Fruit fly (Drosophila melanogaster) whole organism, embryonic: ENCODE measurements around the gene CG15891.

ENCODE experiments used
- Atf3 ChIP-seq: fragments of 200-800 bp; sonication (Bioruptor generic); optimal IDR thresholded peaks from 3 replicates; lab custom pipeline; 2016; ENCODE audit warnings: missing biosample characterization, missing genetic modification characterization
- Atf6 ChIP-seq: fragments of 200-800 bp; sonication (Bioruptor generic); IDR thresholded peaks from 2 replicates; pipeline ENCODE4 v1.3.6; 2022; ENCODE audit warnings: missing biosample characterization, missing genetic modification characterization
- B-H2 ChIP-seq: fragments of 200-800 bp; sonication (Bioruptor generic); optimal IDR thresholded peaks from 2 replicates; lab custom pipeline; 2018; ENCODE audit warnings: missing biosample characterization, mild to moderate bottlenecking, missing genetic modification characterization
- BEAF-32 ChIP-seq: fragments of 200-800 bp; sonication (Bioruptor generic); optimal IDR thresholded peaks from 3 replicates; lab custom pipeline; 2017; ENCODE audit warnings: missing biosample characterization, missing genetic modification characterization, mild to moderate bottlenecking, moderate library complexity, missing genetic modification reagents
- BtbVII ChIP-seq: fragments of 200-800 bp; sonication (Bioruptor generic); optimal IDR thresholded peaks from 3 replicates; lab custom pipeline; 2017; ENCODE audit warnings: missing biosample characterization, mild to moderate bottlenecking, missing genetic modification characterization
- Bteb2 ChIP-seq: fragments of 200-800 bp; sonication (Bioruptor generic); optimal IDR thresholded peaks from 2 replicates; lab custom pipeline; 2016; ENCODE audit warnings: missing biosample characterization, missing genetic modification characterization
- CG10366 ChIP-seq: fragments of 200-800 bp; sonication (Bioruptor generic); IDR thresholded peaks from 2 replicates; pipeline ENCODE4 v1.3.6; 2022; ENCODE audit warnings: missing biosample characterization, missing genetic modification characterization
- CG10543 ChIP-seq: fragments of 200-800 bp; sonication (Bioruptor generic); optimal IDR thresholded peaks from 3 replicates; lab custom pipeline; 2017; ENCODE audit warnings: missing biosample characterization, mild to moderate bottlenecking, missing genetic modification characterization, moderate library complexity
- CG11093 ChIP-seq: fragments of 200-800 bp; sonication (Bioruptor generic); IDR thresholded peaks from 3 replicates; pipeline ENCODE4 v1.3.6; 2022; ENCODE audit warnings: missing biosample characterization, missing genetic modification characterization
- CG12659 ChIP-seq: fragments of 200-800 bp; sonication (Bioruptor generic); optimal IDR thresholded peaks from 3 replicates; lab custom pipeline; 2017; ENCODE audit warnings: mild to moderate bottlenecking, missing biosample characterization, missing genetic modification reagents, missing genetic modification characterization
- CG12744 ChIP-seq: fragments of 200-800 bp; sonication (Bioruptor generic); optimal IDR thresholded peaks from 2 replicates; lab custom pipeline; 2016; ENCODE audit warnings: missing biosample characterization, missing genetic modification characterization
- CG13296 ChIP-seq: fragments of 200-800 bp; sonication (Bioruptor generic); optimal IDR thresholded peaks from 3 replicates; lab custom pipeline; 2018; ENCODE audit warnings: missing biosample characterization, mild to moderate bottlenecking, missing genetic modification characterization
- CG2199 ChIP-seq: fragments of 200-800 bp; sonication (Bioruptor generic); IDR thresholded peaks from 3 replicates; pipeline ENCODE4 v1.3.6; 2022; ENCODE audit warnings: missing biosample characterization, missing genetic modification characterization
- CG30020 ChIP-seq: fragments of 200-800 bp; optimal IDR thresholded peaks from 2 replicates; lab custom pipeline; 2019; ENCODE audit warnings: missing biosample characterization, mild to moderate bottlenecking, missing genetic modification characterization, moderate library complexity
- CG31388 ChIP-seq: fragments of 200-800 bp; sonication (Bioruptor generic); optimal IDR thresholded peaks from 2 replicates; lab custom pipeline; 2016; ENCODE audit warnings: missing biosample characterization, missing genetic modification characterization
- CG4707 ChIP-seq: fragments of 200-800 bp; sonication (Bioruptor generic); optimal IDR thresholded peaks from 2 replicates; lab custom pipeline; 2018; ENCODE audit warnings: missing biosample characterization, mild to moderate bottlenecking, missing genetic modification characterization, moderate library complexity
- CG6175 ChIP-seq: fragments of 200-800 bp; sonication (Bioruptor generic); IDR thresholded peaks from 3 replicates; pipeline ENCODE4 v1.3.6; 2022; ENCODE audit warnings: missing biosample characterization, missing genetic modification characterization
- CG6765 ChIP-seq: fragments of 200-800 bp; sonication (Bioruptor generic); optimal IDR thresholded peaks from 3 replicates; lab custom pipeline; 2017; ENCODE audit warnings: missing biosample characterization, mild to moderate bottlenecking, missing genetic modification characterization
- CG7928 ChIP-seq: fragments of 200-800 bp; sonication (Bioruptor generic); optimal IDR thresholded peaks from 2 replicates; lab custom pipeline; 2017; ENCODE audit warnings: missing biosample characterization, mild to moderate bottlenecking, missing genetic modification characterization
- CG9437 ChIP-seq: fragments of 200-800 bp; sonication (Bioruptor generic); optimal IDR thresholded peaks from 2 replicates; lab custom pipeline; 2018; ENCODE audit warnings: missing biosample characterization, mild to moderate bottlenecking, missing genetic modification characterization
- Deaf1 ChIP-seq: fragments of 200-800 bp; optimal IDR thresholded peaks from 3 replicates; lab custom pipeline; 2019; ENCODE audit warnings: missing biosample characterization, mild to moderate bottlenecking, missing genetic modification characterization, moderate library complexity
- E2f1 ChIP-seq: fragments of 200-800 bp; sonication (Bioruptor generic); IDR thresholded peaks from 2 replicates; pipeline ENCODE4 v1.3.6; 2022; ENCODE audit warnings: missing biosample characterization, missing genetic modification characterization
- Hsf ChIP-seq: fragments of 200-800 bp; sonication (Bioruptor generic); optimal IDR thresholded peaks from 3 replicates; lab custom pipeline; 2016; ENCODE audit warnings: missing biosample characterization, missing genetic modification characterization
- Jarid2 ChIP-seq: fragments of 200-800 bp; sonication (Bioruptor generic); optimal IDR thresholded peaks from 3 replicates; lab custom pipeline; 2017; ENCODE audit warnings: mild to moderate bottlenecking, missing biosample characterization, missing genetic modification reagents, missing genetic modification characterization
- Lpt ChIP-seq: fragments of >200 bp; optimal IDR thresholded peaks from 2 replicates; lab custom pipeline; 2018; ENCODE audit warnings: missing biosample characterization, missing genetic modification characterization
- MBD-R2 ChIP-seq: fragments of 200-800 bp; sonication (Bioruptor generic); IDR thresholded peaks from 2 replicates; pipeline ENCODE4 v1.3.6; 2022; ENCODE audit warnings: missing biosample characterization, missing genetic modification characterization
- Med ChIP-seq: fragments of 200-800 bp; sonication (Bioruptor generic); peaks from one replicate; lab custom pipeline; 2016; ENCODE audit warnings: missing biosample characterization, missing genetic modification characterization, mild to moderate bottlenecking, inconsistent platforms, moderate library complexity
- NC2β ChIP-seq: fragments of 200-800 bp; sonication (Bioruptor generic); optimal IDR thresholded peaks from 2 replicates; lab custom pipeline; 2016; ENCODE audit warnings: missing biosample characterization, missing genetic modification characterization
- Sin3A ChIP-seq: fragments of >200 bp; optimal IDR thresholded peaks from 2 replicates; lab custom pipeline; 2018
- Ssrp ChIP-seq: fragments of 200-800 bp; sonication (Bioruptor generic); optimal IDR thresholded peaks from 2 replicates; lab custom pipeline; 2018; ENCODE audit warnings: missing biosample characterization, mild to moderate bottlenecking, missing genetic modification characterization, moderate library complexity
- Trl ChIP-seq, 3 experiments: fragments of >200 bp in 2 of 3; fragments of 200-800 bp in 1 of 3; sonication (Bioruptor generic) in 1 of 3; optimal IDR thresholded peaks; 2 replicates in 1 of 3; 3 replicates in 2 of 3; lab custom pipeline; 2016 to 2017; ENCODE audit warnings: missing biosample characterization in 1 of 3, missing genetic modification characterization in 1 of 3
- abd-A ChIP-seq: fragments of 200-800 bp; sonication (Bioruptor generic); optimal IDR thresholded peaks from 3 replicates; lab custom pipeline; 2019; ENCODE audit warnings: missing biosample characterization, mild to moderate bottlenecking, missing genetic modification characterization, moderate library complexity
- aop ChIP-seq: fragments of 200-800 bp; sonication (Bioruptor generic); IDR thresholded peaks from 2 replicates; pipeline ENCODE4 v1.3.6; 2022; ENCODE audit warnings: missing biosample characterization, missing genetic modification characterization
- ap ChIP-seq: fragments of 200-800 bp; sonication (Bioruptor generic); IDR thresholded peaks from 2 replicates; pipeline ENCODE4 v1.3.6; 2022; ENCODE audit warnings: missing biosample characterization, missing genetic modification characterization
- ara ChIP-seq: fragments of 200-800 bp; sonication (Bioruptor generic); IDR thresholded peaks from 2 replicates; pipeline ENCODE4 v1.3.6; 2022; ENCODE audit warnings: missing biosample characterization, missing genetic modification characterization
- bowl ChIP-seq: fragments of 200-800 bp; sonication (Bioruptor generic); IDR thresholded peaks from 2 replicates; pipeline ENCODE4 v1.3.6; 2022; ENCODE audit warnings: missing biosample characterization, missing genetic modification characterization
- bsh ChIP-seq, 2 experiments: fragments of 200-800 bp; sonication (Bioruptor generic); optimal IDR thresholded peaks; 2 replicates each; lab custom pipeline; 2017 to 2018; ENCODE audit warnings: mild to moderate bottlenecking in 2 of 2, missing biosample characterization in 2 of 2, missing genetic modification characterization in 2 of 2, moderate library complexity in 1 of 2
- cg ChIP-seq: fragments of 200-800 bp; sonication (Bioruptor generic); optimal IDR thresholded peaks from 3 replicates; lab custom pipeline; 2019; ENCODE audit warnings: missing biosample characterization, mild to moderate bottlenecking, missing genetic modification characterization, moderate library complexity
- crol ChIP-seq: fragments of 200-800 bp; sonication (Bioruptor generic); IDR thresholded peaks from 2 replicates; pipeline ENCODE4 v1.3.6; 2022; ENCODE audit warnings: missing biosample characterization, missing genetic modification characterization
- dysf ChIP-seq: fragments of 200-800 bp; sonication (Bioruptor generic); IDR thresholded peaks from 3 replicates; pipeline ENCODE4 v1.3.6; 2022; ENCODE audit warnings: missing biosample characterization, missing genetic modification characterization
- fd102C ChIP-seq: fragments of 200-800 bp; sonication (Bioruptor generic); optimal IDR thresholded peaks from 2 replicates; lab custom pipeline; 2018; ENCODE audit warnings: missing biosample characterization, mild to moderate bottlenecking, missing genetic modification characterization, moderate library complexity
- gsb-n ChIP-seq: fragments of 200-800 bp; sonication (Bioruptor generic); optimal IDR thresholded peaks from 3 replicates; lab custom pipeline; 2018; ENCODE audit warnings: missing biosample characterization, mild to moderate bottlenecking, missing genetic modification characterization
- luna ChIP-seq: fragments of 200-800 bp; sonication (Bioruptor generic); optimal IDR thresholded peaks from 2 replicates; lab custom pipeline; 2016; ENCODE audit warnings: missing biosample characterization, missing genetic modification characterization
- nom ChIP-seq: fragments of 200-800 bp; sonication (Bioruptor generic); optimal IDR thresholded peaks from 2 replicates; lab custom pipeline; 2017; ENCODE audit warnings: missing biosample characterization, missing genetic modification characterization, mild to moderate bottlenecking, moderate library complexity, missing genetic modification reagents
- schlank ChIP-seq: fragments of 200-800 bp; sonication (Bioruptor generic); optimal IDR thresholded peaks from 2 replicates; lab custom pipeline; 2018; ENCODE audit warnings: missing biosample characterization, mild to moderate bottlenecking, missing genetic modification characterization
- shn ChIP-seq: fragments of 200-800 bp; sonication (Bioruptor generic); optimal IDR thresholded peaks from 3 replicates; lab custom pipeline; 2016; ENCODE audit warnings: missing biosample characterization, missing genetic modification characterization
- sisA ChIP-seq: fragments of 200-800 bp; sonication (Bioruptor generic); IDR thresholded peaks from 2 replicates; pipeline ENCODE4 v1.3.6; 2022; ENCODE audit warnings: missing biosample characterization, missing genetic modification characterization
- tin ChIP-seq: fragments of 200-800 bp; sonication (Bioruptor generic); optimal IDR thresholded peaks from 3 replicates; lab custom pipeline; 2016; ENCODE audit warnings: missing biosample characterization, missing genetic modification characterization
- twi ChIP-seq: fragments of 200-800 bp; optimal IDR thresholded peaks from 2 replicates; lab custom pipeline; 2019; ENCODE audit warnings: missing biosample characterization, mild to moderate bottlenecking, missing genetic modification characterization, moderate library complexity
- unc-4 ChIP-seq: fragments of 200-800 bp; sonication (Bioruptor generic); IDR thresholded peaks from 2 replicates; pipeline ENCODE4 v1.3.6; 2022; ENCODE audit warnings: missing biosample characterization, missing genetic modification characterization; ENCODE audit not compliant: partially characterized antibody
- vvl ChIP-seq: fragments of 200-800 bp; sonication (Bioruptor generic); IDR thresholded peaks from 2 replicates; pipeline ENCODE4 v1.3.6; 2022; ENCODE audit warnings: missing biosample characterization, missing genetic modification characterization
- z ChIP-seq: fragments of 200-800 bp; sonication (Bioruptor generic); IDR thresholded peaks from 3 replicates; pipeline ENCODE4 v1.3.6; 2022; ENCODE audit warnings: missing biosample characterization, missing genetic modification characterization

Gene CG15891

dm6 chrX:6283470-6283869 lies 11.7 kb downstream of the CG15891 start, which contains the start of gene CG11700 (continued):
- TF ChIP-seq CG13296 (no peak), CG9437 (GFP tag; lab: Kevin White, UChicago) (no peak), CG6765 (GFP tag; lab: Kevin White, UChicago) (no peak), CG30020 (tag; lab: Kevin White, UChicago) (no peak), CG12744 (no peak), Lpt (GFP tag; lab: Kevin White, UChicago) (no peak), sisA (GFP tag; lab: Robert Waterston, UW) (no peak), gsb-n (tag; lab: Kevin White, UChicago) (peak; percentile 54), MBD-R2 (no peak), tin (GFP tag; lab: Kevin White, UChicago) (no peak), Med (GFP tag; lab: Kevin White, UChicago) (peak; percentile 15), CG12659 (GFP tag; lab: Kevin White, UChicago) (no peak), crol (GFP tag; lab: Robert Waterston, UW) (no peak), bowl (GFP tag; lab: Robert Waterston, UW) (no peak), NC2β (no peak), z (GFP tag; lab: Robert Waterston, UW) (no peak), CG6175 (GFP tag; lab: Robert Waterston, UW) (no peak), CG10366 (GFP tag; lab: Robert Waterston, UW) (no peak), Sin3A (lab: Kevin White, UChicago) (no peak), Jarid2 (GFP tag; lab: Kevin White, UChicago) (peak; percentile 2), ap (GFP tag; lab: Robert Waterston, UW) (no peak), unc-4 (GFP tag; lab: Robert Waterston, UW) (no peak), nom (GFP tag; lab: Kevin White, UChicago) (peak; percentile 50), dysf (GFP tag; lab: Robert Waterston, UW) (no peak), CG4707 (no peak), Atf6 (GFP tag; lab: Robert Waterston, UW) (no peak), fd102C (GFP tag; lab: Kevin White, UChicago) (no peak), schlank (tag; lab: Kevin White, UChicago) (no peak), Hsf (GFP tag; lab: Kevin White, UChicago) (no peak), cg (GFP tag; lab: Kevin White, UChicago) (peak; percentile 55), Deaf1 (tag; lab: Kevin White, UChicago) (peak; percentile 4), shn (GFP tag; lab: Kevin White, UChicago) (no peak), bsh (GFP tag; optimal IDR thresholded peaks at IDR 0.05; lab: Kevin White, UChicago) (no peak), abd-A (tag; lab: Kevin White, UChicago) (no peak), Ssrp (no peak), Bteb2 (GFP tag; lab: Kevin White, UChicago) (no peak), CG2199 (GFP tag; lab: Robert Waterston, UW) (no peak), CG7928 (GFP tag; lab: Kevin White, UChicago) (no peak), CG10543 (GFP tag; lab: Kevin White, UChicago) (no peak), Atf3 (GFP tag; lab: Kevin White, UChicago) (no peak), Trl (optimal IDR thresholded peaks at IDR 0.05; lab: Kevin White, UChicago) (peak in 1 of 2 experiments; percentile 28), Trl (GFP tag; optimal IDR thresholded peaks at IDR 0.05; lab: Kevin White, UChicago) (no peak), vvl (GFP tag; lab: Robert Waterston, UW) (0 out of 2 replicates have a peak, but pooled peaks have one; percentile 13), aop (GFP tag; lab: Robert Waterston, UW) (0 out of 2 replicates have a peak, but pooled peaks have one; percentile 16), ara (GFP tag; lab: Robert Waterston, UW) (no peak), BEAF-32 (GFP tag; lab: Kevin White, UChicago) (no peak), B-H2 (GFP tag; lab: Kevin White, UChicago) (no peak), CG11093 (GFP tag; lab: Robert Waterston, UW) (no peak), E2f1 (GFP tag; lab: Robert Waterston, UW) (no peak), BtbVII (GFP tag; lab: Kevin White, UChicago) (no peak), CG31388 (no peak), twi (no peak), luna (GFP tag; lab: Kevin White, UChicago) (no peak)
